Worm (Caenorhabditis elegans) whole organism, early embryonic: ENCODE measurements around the gene F55G11.1.

Source experiments
- B0310.2 ChIP-seq: sonication (generic microtip); optimal IDR thresholded peaks from 2 replicates; lab custom pipeline; 2016; ENCODE audit warnings: mild to moderate bottlenecking, missing genetic modification characterization, missing compliant biosample characterization
- F13C5.2 ChIP-seq: sonication (generic microtip); optimal IDR thresholded peaks from 2 replicates; lab custom pipeline; 2017; ENCODE audit warnings: mild to moderate bottlenecking, missing genetic modification characterization, inconsistent platforms, missing compliant biosample characterization
- aly-1 ChIP-seq: sonication (generic microtip); optimal IDR thresholded peaks from 2 replicates; lab custom pipeline; 2016; ENCODE audit warnings: missing genetic modification characterization, missing compliant biosample characterization
- ama-1 ChIP-seq: fragments of 150-350 bp; optimal IDR thresholded peaks from 2 replicates; lab custom pipeline; 2014
- ceh-13 ChIP-seq: fragments of 200-800 bp; sonication (Bioruptor generic); optimal IDR thresholded peaks from 2 replicates; lab custom pipeline; 2018; ENCODE audit warnings: mild to moderate bottlenecking, missing genetic modification characterization, missing compliant biosample characterization
- ceh-36 ChIP-seq: sonication (generic microtip); optimal IDR thresholded peaks from 2 replicates; lab custom pipeline; 2016; ENCODE audit warnings: missing genetic modification characterization, inconsistent platforms, missing compliant biosample characterization
- ets-7 ChIP-seq: sonication (generic microtip); optimal IDR thresholded peaks from 2 replicates; lab custom pipeline; 2016; ENCODE audit warnings: missing genotype, missing genetic modification characterization, missing compliant biosample characterization
- flt-1 ChIP-seq: fragments of 200-800 bp; sonication (Bioruptor generic); IDR thresholded peaks from 2 replicates; pipeline ENCODE4 v1.3.6; 2022; ENCODE audit warnings: missing genetic modification characterization, missing compliant biosample characterization
- hmbx-1 ChIP-seq: sonication (generic microtip); optimal IDR thresholded peaks from 2 replicates; lab custom pipeline; 2016; ENCODE audit warnings: mild to moderate bottlenecking, missing genetic modification characterization, missing compliant biosample characterization
- hmg-4 ChIP-seq: fragments of 200-800 bp; sonication (Bioruptor generic); optimal IDR thresholded peaks from 2 replicates; lab custom pipeline; 2018; ENCODE audit warnings: mild to moderate bottlenecking, missing genetic modification characterization, missing compliant biosample characterization
- hnd-1 ChIP-seq: sonication (generic microtip); optimal IDR thresholded peaks from 2 replicates; lab custom pipeline; 2016; ENCODE audit warnings: missing genetic modification characterization, missing compliant biosample characterization
- pes-1 ChIP-seq: fragments of 200-800 bp; sonication (Bioruptor generic); IDR thresholded peaks from 2 replicates; pipeline ENCODE4 v1.3.6; 2022; ENCODE audit warnings: missing genetic modification reagents, missing genetic modification characterization, missing compliant biosample characterization
- scrt-1 ChIP-seq: fragments of 200-800 bp; sonication (Bioruptor generic); IDR thresholded peaks from 2 replicates; pipeline ENCODE4 v1.3.6; 2022; ENCODE audit warnings: missing genetic modification characterization, missing compliant biosample characterization
- sea-1 ChIP-seq: fragments of 200-800 bp; sonication (Bioruptor generic); conservative IDR thresholded peaks from 2 replicates; pipeline ENCODE4 v1.3.6; 2022; ENCODE audit warnings: missing genetic modification characterization, missing compliant biosample characterization
- tbx-11 ChIP-seq: fragments of 200-800 bp; sonication (Bioruptor generic); IDR thresholded peaks from 2 replicates; pipeline ENCODE4 v1.3.6; 2022; ENCODE audit warnings: missing genetic modification characterization, missing compliant biosample characterization
- tbx-37 ChIP-seq: fragments of 200-800 bp; sonication (Bioruptor generic); conservative IDR thresholded peaks from 2 replicates; pipeline ENCODE4 v1.3.6; 2022; ENCODE audit warnings: missing genetic modification reagents, missing genetic modification characterization, missing compliant biosample characterization
- tra-4 ChIP-seq: sonication (generic microtip); optimal IDR thresholded peaks from 2 replicates; lab custom pipeline; 2017; ENCODE audit warnings: missing genetic modification characterization, missing compliant biosample characterization

Gene F55G11.1

ce11 chrIV:12915479-12915878 lies 30.9 kb downstream of the F55G11.1 start, which contains the start of gene srz-15:
Gene srz-15 (plus strand): TSS chrIV:12915779.
- no peak for TF ChIP-seq aly-1 (tag; lab: Kevin White, UChicago)
- no peak for TF ChIP-seq ets-7 (tag; lab: Kevin White, UChicago)
- no peak for TF ChIP-seq B0310.2 (tag; lab: Kevin White, UChicago)
- TF ChIP-seq sea-1 (GFP tag; lab: Robert Waterston, UW): no peak
- no peak for TF ChIP-seq hmbx-1 (tag; lab: Kevin White, UChicago)
- TF ChIP-seq flt-1 (GFP tag; lab: Robert Waterston, UW): no peak
- no peak for TF ChIP-seq ceh-13 (GFP tag; lab: Kevin White, UChicago)
- TF ChIP-seq scrt-1 (GFP tag; lab: Robert Waterston, UW): no peak
- TF ChIP-seq hnd-1: no peak
- TF ChIP-seq ceh-36 (tag; lab: Kevin White, UChicago): no peak
- TF ChIP-seq pes-1 (GFP tag; lab: Robert Waterston, UW): no peak
- no peak for TF ChIP-seq tra-4
- no peak for TF ChIP-seq tbx-37 (GFP tag; lab: Robert Waterston, UW)
- no peak for TF ChIP-seq ama-1
- TF ChIP-seq tbx-11 (GFP tag; lab: Robert Waterston, UW): no peak
- TF ChIP-seq hmg-4 (GFP tag; lab: Kevin White, UChicago): no peak

ce11 chrIV:12914532-12915019 lies 31.8 kb downstream of the F55G11.1 start, which contains the start of gene irg-6:
Gene irg-6 (minus strand): TSS chrIV:12914969.
- no peak for TF ChIP-seq pes-1 (GFP tag; lab: Robert Waterston, UW)
- TF ChIP-seq ceh-36 (tag; lab: Kevin White, UChicago): no peak
- no peak for TF ChIP-seq sea-1 (GFP tag; lab: Robert Waterston, UW)
- no peak for TF ChIP-seq hmg-4 (GFP tag; lab: Kevin White, UChicago)
- no peak for TF ChIP-seq tbx-11 (GFP tag; lab: Robert Waterston, UW)
- no peak for TF ChIP-seq tbx-37 (GFP tag; lab: Robert Waterston, UW)
- no peak for TF ChIP-seq hnd-1
- no peak for TF ChIP-seq hmbx-1 (tag; lab: Kevin White, UChicago)
- no peak for TF ChIP-seq B0310.2 (tag; lab: Kevin White, UChicago)
- no peak for TF ChIP-seq scrt-1 (GFP tag; lab: Robert Waterston, UW)

- TF ChIP-seq B0310.2 (tag; lab: Kevin White, UChicago) (no peak), tbx-11 (GFP tag; lab: Robert Waterston, UW) (no peak), hmg-4 (GFP tag; lab: Kevin White, UChicago) (no peak), aly-1 (tag; lab: Kevin White, UChicago) (no peak), hmbx-1 (tag; lab: Kevin White, UChicago) (no peak), sea-1 (GFP tag; lab: Robert Waterston, UW) (no peak), F13C5.2 (tag; lab: Kevin White, UChicago) (no peak), tra-4 (no peak)
Measured at ce11 chrIV:12911990-12912389, 34.4 kb downstream of the F55G11.1 start, which contains the start of gene K08D8.5. Gene K08D8.5 (minus strand): TSS chrIV:12912129.

- TF ChIP-seq sea-1 (GFP tag; lab: Robert Waterston, UW) (no peak), B0310.2 (tag; lab: Kevin White, UChicago) (no peak), pes-1 (GFP tag; lab: Robert Waterston, UW) (no peak), scrt-1 (GFP tag; lab: Robert Waterston, UW) (no peak)
Measured at ce11 chrIV:12909871-12910270, 36.5 kb downstream of the F55G11.1 start, which contains the start of gene K08D8.4. Gene K08D8.4 (minus strand): TSS chrIV:12909998.

DNA sequence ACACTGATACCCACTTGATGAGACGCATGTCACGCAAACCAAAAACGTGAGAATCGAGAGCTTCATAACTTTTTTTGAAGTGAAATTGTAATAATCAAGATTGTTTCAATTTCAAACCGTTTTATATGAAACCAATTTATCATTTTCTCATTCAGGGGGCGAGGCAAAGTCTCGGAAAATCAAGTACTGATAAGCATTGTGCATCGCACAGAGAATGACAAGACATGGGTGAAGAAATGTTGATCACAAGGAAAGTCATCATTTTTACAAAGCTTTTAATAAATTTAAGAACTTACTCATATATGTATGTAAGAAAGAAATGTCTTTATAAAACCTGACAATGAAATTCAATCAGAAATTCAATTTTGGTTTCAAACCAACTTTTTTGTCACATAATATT lies 39.9 kb downstream of the F55G11.1 start, which contains the start of gene K08D8.3:
TSS of gene K08D8.3 (minus strand) at position 131 of the 400 bp plus-strand sequence.
- no peak for TF ChIP-seq ceh-36 (tag; lab: Kevin White, UChicago)
- TF ChIP-seq ets-7 (tag; lab: Kevin White, UChicago): no peak
- TF ChIP-seq scrt-1 (GFP tag; lab: Robert Waterston, UW): no peak
- no peak for TF ChIP-seq hmbx-1 (tag; lab: Kevin White, UChicago)
- TF ChIP-seq ceh-13 (GFP tag; lab: Kevin White, UChicago): no peak
- no peak for TF ChIP-seq hnd-1
- no peak for TF ChIP-seq tra-4
- TF ChIP-seq F13C5.2 (tag; lab: Kevin White, UChicago): no peak

DNA sequence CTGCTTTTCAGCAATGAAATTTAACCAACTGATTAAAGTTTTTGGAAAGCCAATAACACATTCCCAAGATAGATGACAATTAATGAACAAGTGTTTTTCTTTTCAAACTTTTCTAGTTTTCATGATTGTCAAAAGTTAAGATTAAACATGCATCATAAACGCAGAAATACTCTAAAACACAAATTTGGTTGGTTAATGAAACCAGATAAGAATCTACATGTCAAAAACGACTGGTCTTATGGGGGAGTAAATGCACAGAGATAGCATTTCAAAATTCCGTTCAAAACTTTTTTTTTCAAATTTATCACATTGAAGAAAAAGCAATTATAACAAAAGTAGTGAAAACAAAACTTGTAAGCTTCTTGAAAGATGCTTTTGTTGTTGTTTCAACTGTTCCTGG lies 42.7 kb downstream of the F55G11.1 start:
- TF ChIP-seq hnd-1 (no peak), tbx-37 (GFP tag; lab: Robert Waterston, UW) (no peak), ceh-36 (tag; lab: Kevin White, UChicago) (no peak), B0310.2 (tag; lab: Kevin White, UChicago) (no peak), pes-1 (GFP tag; lab: Robert Waterston, UW) (no peak), flt-1 (GFP tag; lab: Robert Waterston, UW) (no peak), hmg-4 (GFP tag; lab: Kevin White, UChicago) (no peak), hmbx-1 (tag; lab: Kevin White, UChicago) (no peak), F13C5.2 (tag; lab: Kevin White, UChicago) (no peak)

ce11 chrIV:12902430-12903110 lies 43.8 kb downstream of the F55G11.1 start, which contains the start of gene K08D8.2:
Gene K08D8.2 (plus strand): TSS chrIV:12903060.
- TF ChIP-seq tbx-11 (GFP tag; lab: Robert Waterston, UW): no peak
- no peak for TF ChIP-seq scrt-1 (GFP tag; lab: Robert Waterston, UW)
